Fruit fly (Drosophila melanogaster): ENCODE results near the gene Prp5.

DNA sequence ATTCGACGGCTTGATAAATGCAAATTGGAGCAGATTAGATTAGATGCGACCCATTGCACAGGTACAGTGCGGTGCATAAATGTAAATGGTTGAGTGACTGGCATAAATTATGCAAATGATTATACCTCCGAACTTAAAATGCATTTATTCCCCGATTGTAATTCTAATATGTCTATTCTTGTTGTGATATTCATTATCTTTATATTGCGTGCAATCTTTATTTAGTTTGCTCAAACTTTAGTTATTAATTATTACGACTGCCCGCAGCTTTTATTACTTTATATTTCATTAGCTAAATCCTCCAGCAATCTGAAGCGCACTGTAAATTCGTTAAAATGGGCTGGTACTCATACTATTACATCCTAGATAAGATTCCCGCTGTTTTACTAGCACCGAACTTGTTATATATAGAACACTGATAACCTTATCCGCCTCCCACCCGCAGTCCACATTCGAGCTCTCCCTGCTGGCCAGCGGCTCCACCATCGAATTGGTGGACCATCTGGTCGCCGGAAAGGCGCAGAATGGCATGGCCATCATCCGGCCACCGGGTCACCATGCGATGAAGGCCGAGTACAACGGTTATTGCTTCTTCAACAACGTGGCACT is 9.0 kb upstream of the Prp5 start:
- TF ChIP-seq usp (GFP tag; optimal IDR thresholded peaks at IDR 0.05) (no peak), psq (optimal IDR thresholded peaks at IDR 0.05) (no peak), EcR (GFP tag; optimal IDR thresholded peaks at IDR 0.05) (no peak), pan (optimal IDR thresholded peaks at IDR 0.05) (no peak), CG8478 (optimal IDR thresholded peaks at IDR 0.05) (no peak), Dll (optimal IDR thresholded peaks at IDR 0.05) (no peak)

Measured in whole organism.